Fruit fly (Drosophila melanogaster) whole organism, prepupa: Measurements from ENCODE around the gene CG43082.

Experiments used
- Sox15 ChIP-seq: fragments of 200-800 bp; sonication (Bioruptor generic); optimal IDR thresholded peaks from 3 replicates; lab custom pipeline; 2016; ENCODE audit warnings: missing biosample characterization, missing genetic modification characterization
- svp ChIP-seq: fragments of 200-800 bp; sonication (Bioruptor generic); peaks from one replicate; lab custom pipeline; 2016; ENCODE audit warnings: missing biosample characterization, missing genetic modification characterization

DNA sequence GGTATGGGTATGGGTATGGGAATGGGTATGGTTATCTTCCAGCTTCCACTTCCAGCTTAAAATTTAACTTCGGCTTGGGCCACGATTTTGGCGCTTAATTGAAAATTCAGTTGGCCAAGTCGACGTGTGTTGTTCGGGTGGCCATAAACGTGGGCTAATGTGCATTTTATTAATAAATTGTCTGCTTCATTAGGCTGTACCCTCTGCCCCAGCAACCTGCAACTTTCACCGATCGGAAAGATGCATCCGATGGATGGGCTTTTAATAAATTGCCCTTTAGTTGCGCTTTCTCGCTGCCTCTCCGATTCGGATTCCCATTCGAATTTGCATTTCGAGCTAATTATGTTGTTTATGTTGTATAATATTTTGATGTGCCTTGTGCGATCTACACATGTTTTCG is 33.5 kb downstream of the CG43082 start:
- no peak for TF ChIP-seq Sox15 (GFP tag; lab: Kevin White, UChicago)
- no peak for TF ChIP-seq svp (GFP tag; lab: Kevin White, UChicago)
